Worm (Caenorhabditis elegans) whole organism, late embryonic: ENCODE measurements around the gene W04G3.12.

ENCODE experiments used
- C08G9.2 ChIP-seq: sonication (generic microtip); optimal IDR thresholded peaks from 2 replicates; lab custom pipeline; 2016; ENCODE audit warnings: mild to moderate bottlenecking, missing genetic modification characterization, moderate library complexity, missing compliant biosample characterization
- C38D4.7 ChIP-seq: fragments of 200-800 bp; sonication (Bioruptor generic); optimal IDR thresholded peaks from 2 replicates; lab custom pipeline; 2018; ENCODE audit warnings: mild to moderate bottlenecking, missing genetic modification characterization, moderate library complexity, missing compliant biosample characterization
- F13H6.1 ChIP-seq: sonication (generic microtip); optimal IDR thresholded peaks from 2 replicates; lab custom pipeline; 2016; ENCODE audit warnings: missing genetic modification characterization, missing compliant biosample characterization
- K02D7.2 ChIP-seq: sonication (generic microtip); optimal IDR thresholded peaks from 2 replicates; lab custom pipeline; 2017; ENCODE audit warnings: mild to moderate bottlenecking, missing genetic modification characterization, missing compliant biosample characterization
- K09A11.1 ChIP-seq: sonication (generic microtip); optimal IDR thresholded peaks from 2 replicates; lab custom pipeline; 2017; ENCODE audit warnings: antibody characterized with exemption, mild to moderate bottlenecking, missing genetic modification characterization, missing compliant biosample characterization; ENCODE audit not compliant: insufficient read depth
- T23F11.4 ChIP-seq: fragments of 200-800 bp; sonication (Bioruptor generic); optimal IDR thresholded peaks from 2 replicates; lab custom pipeline; 2018; ENCODE audit warnings: mild to moderate bottlenecking, missing genetic modification characterization, missing compliant biosample characterization
- Y22D7AL.16 ChIP-seq: sonication (generic microtip); optimal IDR thresholded peaks from 2 replicates; lab custom pipeline; 2016; ENCODE audit warnings: missing genetic modification characterization, missing compliant biosample characterization
- ama-1 ChIP-seq: fragments of 150-350 bp; optimal IDR thresholded peaks from 2 replicates; lab custom pipeline; 2014
- ceh-19 ChIP-seq: fragments of 200-800 bp; sonication (Bioruptor generic); optimal IDR thresholded peaks from 2 replicates; lab custom pipeline; 2018; ENCODE audit warnings: mild to moderate bottlenecking, missing genetic modification characterization, missing compliant biosample characterization
- ceh-2 ChIP-seq: sonication (generic microtip); optimal IDR thresholded peaks from 2 replicates; lab custom pipeline; 2016; ENCODE audit warnings: missing genotype, missing genetic modification characterization, missing compliant biosample characterization
- ceh-22 ChIP-seq: sonication (generic microtip); optimal IDR thresholded peaks from 2 replicates; lab custom pipeline; 2017; ENCODE audit warnings: missing biosample characterization, missing genetic modification characterization
- ceh-24 ChIP-seq: sonication (generic microtip); optimal IDR thresholded peaks from 2 replicates; lab custom pipeline; 2016; ENCODE audit warnings: mild to moderate bottlenecking, missing genetic modification characterization, missing compliant biosample characterization
- ceh-34 ChIP-seq: sonication (generic microtip); optimal IDR thresholded peaks from 2 replicates; lab custom pipeline; 2016; ENCODE audit warnings: mild to moderate bottlenecking, missing genetic modification characterization, missing compliant biosample characterization
- ceh-6 ChIP-seq: fragments of 200-800 bp; sonication (Bioruptor generic); optimal IDR thresholded peaks from 2 replicates; lab custom pipeline; 2018; ENCODE audit warnings: mild to moderate bottlenecking, missing genetic modification characterization, missing compliant biosample characterization
- ceh-9 ChIP-seq: sonication (generic microtip); optimal IDR thresholded peaks from 2 replicates; lab custom pipeline; 2016; ENCODE audit warnings: mild to moderate bottlenecking, missing genetic modification characterization, inconsistent platforms, missing compliant biosample characterization
- dmd-4 ChIP-seq: sonication (generic microtip); optimal IDR thresholded peaks from 2 replicates; lab custom pipeline; 2016; ENCODE audit warnings: borderline replicate concordance, missing genetic modification characterization, missing compliant biosample characterization
- dve-1 ChIP-seq: sonication (generic microtip); optimal IDR thresholded peaks from 2 replicates; lab custom pipeline; 2017; ENCODE audit warnings: antibody characterized with exemption, mild to moderate bottlenecking, missing genetic modification characterization, missing compliant biosample characterization
- elt-2 ChIP-seq: sonication (generic microtip); optimal IDR thresholded peaks from 2 replicates; lab custom pipeline; 2016; ENCODE audit warnings: missing genetic modification reagents, missing genetic modification characterization, missing compliant biosample characterization
- ets-4 ChIP-seq: sonication (generic microtip); optimal IDR thresholded peaks from 2 replicates; lab custom pipeline; 2016; ENCODE audit warnings: missing genetic modification characterization, missing compliant biosample characterization
- eyg-1 ChIP-seq: sonication (generic microtip); optimal IDR thresholded peaks from 2 replicates; lab custom pipeline; 2016; ENCODE audit warnings: missing genotype, missing genetic modification characterization, missing compliant biosample characterization
- fax-1 ChIP-seq: sonication (generic microtip); optimal IDR thresholded peaks from 2 replicates; lab custom pipeline; 2016; ENCODE audit warnings: missing genotype, missing genetic modification characterization, missing compliant biosample characterization
- hlh-15 ChIP-seq: sonication (generic microtip); optimal IDR thresholded peaks from 2 replicates; lab custom pipeline; 2016; ENCODE audit warnings: missing genetic modification characterization, missing compliant biosample characterization
- hlh-30 ChIP-seq: sonication (generic microtip); optimal IDR thresholded peaks from 2 replicates; lab custom pipeline; 2017; ENCODE audit warnings: antibody characterized with exemption, missing genetic modification characterization, missing compliant biosample characterization; ENCODE audit not compliant: insufficient read depth
- hlh-6 ChIP-seq: sonication (generic microtip); optimal IDR thresholded peaks from 2 replicates; lab custom pipeline; 2016; ENCODE audit warnings: missing genotype, missing genetic modification characterization, missing compliant biosample characterization
- hlh-8 ChIP-seq: sonication (generic microtip); optimal IDR thresholded peaks from 2 replicates; lab custom pipeline; 2016; ENCODE audit warnings: missing genotype, missing genetic modification characterization, missing compliant biosample characterization
- lim-6 ChIP-seq: sonication (generic microtip); optimal IDR thresholded peaks from 2 replicates; lab custom pipeline; 2016; ENCODE audit warnings: missing genetic modification characterization, missing compliant biosample characterization
- lin-11 ChIP-seq: fragments of 200-800 bp; sonication (Bioruptor generic); optimal IDR thresholded peaks from 2 replicates; lab custom pipeline; 2018; ENCODE audit warnings: mild to moderate bottlenecking, missing genetic modification characterization, missing compliant biosample characterization
- madf-2 ChIP-seq: sonication (generic microtip); optimal IDR thresholded peaks from 2 replicates; lab custom pipeline; 2017; ENCODE audit warnings: missing genetic modification characterization, missing compliant biosample characterization
- nfya-1 ChIP-seq: sonication (generic microtip); optimal IDR thresholded peaks from 2 replicates; lab custom pipeline; 2017; ENCODE audit warnings: missing genetic modification characterization, mild to moderate bottlenecking, missing compliant biosample characterization, antibody characterized with exemption, moderate library complexity
- npax-4 ChIP-seq: sonication (generic microtip); optimal IDR thresholded peaks from 2 replicates; lab custom pipeline; 2016; ENCODE audit warnings: missing genetic modification characterization, missing compliant biosample characterization
- odd-2 ChIP-seq: sonication (generic microtip); optimal IDR thresholded peaks from 2 replicates; lab custom pipeline; 2017; ENCODE audit warnings: antibody characterized with exemption, mild to moderate bottlenecking, missing genetic modification characterization, missing compliant biosample characterization
- pag-3 ChIP-seq: sonication (generic microtip); optimal IDR thresholded peaks from 2 replicates; lab custom pipeline; 2016; ENCODE audit warnings: missing compliant biosample characterization, missing genetic modification characterization, borderline replicate concordance
- pat-9 ChIP-seq: fragments of 200-800 bp; sonication (Bioruptor generic); optimal IDR thresholded peaks from 2 replicates; lab custom pipeline; 2018; ENCODE audit warnings: mild to moderate bottlenecking, missing genetic modification characterization, moderate library complexity, missing compliant biosample characterization
- pqm-1 ChIP-seq: sonication (generic microtip); optimal IDR thresholded peaks from 2 replicates; lab custom pipeline; 2016; ENCODE audit warnings: missing genetic modification characterization, missing compliant biosample characterization
- pros-1 ChIP-seq: fragments of 150-350 bp; optimal IDR thresholded peaks from 2 replicates; lab custom pipeline; 2014; ENCODE audit warnings: missing biosample characterization, missing genetic modification reagents, missing genetic modification characterization
- ref-2 ChIP-seq: sonication (generic microtip); optimal IDR thresholded peaks from 2 replicates; lab custom pipeline; 2016; ENCODE audit warnings: missing genetic modification characterization, missing compliant biosample characterization
- rnt-1 ChIP-seq: sonication (generic microtip); optimal IDR thresholded peaks from 2 replicates; lab custom pipeline; 2016; ENCODE audit warnings: missing genetic modification characterization, missing compliant biosample characterization
- sdc-2 ChIP-seq: sonication (generic microtip); optimal IDR thresholded peaks from 2 replicates; lab custom pipeline; 2016; ENCODE audit warnings: missing genotype, missing genetic modification characterization, missing compliant biosample characterization
- sox-2 ChIP-seq: fragments of 200-800 bp; sonication (Bioruptor generic); IDR thresholded peaks from 2 replicates; pipeline ENCODE4 v1.3.6; 2022; ENCODE audit warnings: missing genetic modification reagents, missing genetic modification characterization, missing compliant biosample characterization
- sox-4 ChIP-seq: sonication (generic microtip); optimal IDR thresholded peaks from 2 replicates; lab custom pipeline; 2017; ENCODE audit warnings: mild to moderate bottlenecking, missing genetic modification characterization, inconsistent platforms, missing compliant biosample characterization
- syd-9 ChIP-seq: sonication (generic microtip); optimal IDR thresholded peaks from 2 replicates; lab custom pipeline; 2016; ENCODE audit warnings: mild to moderate bottlenecking, missing genetic modification characterization, moderate library complexity, missing compliant biosample characterization
- tbx-2 ChIP-seq: sonication (generic microtip); optimal IDR thresholded peaks from 2 replicates; lab custom pipeline; 2016; ENCODE audit warnings: missing genetic modification characterization, missing compliant biosample characterization
- tbx-7 ChIP-seq: sonication (generic microtip); optimal IDR thresholded peaks from 2 replicates; lab custom pipeline; 2016; ENCODE audit warnings: missing genotype, missing genetic modification characterization, missing compliant biosample characterization
- ttx-3 ChIP-seq: sonication (generic microtip); optimal IDR thresholded peaks from 2 replicates; lab custom pipeline; 2016; ENCODE audit warnings: missing genetic modification reagents, missing genetic modification characterization, missing compliant biosample characterization
- unc-42 ChIP-seq: sonication (generic microtip); optimal IDR thresholded peaks from 2 replicates; lab custom pipeline; 2016; ENCODE audit warnings: missing genotype, missing genetic modification characterization, missing compliant biosample characterization
- unc-55 ChIP-seq: sonication (generic microtip); optimal IDR thresholded peaks from 2 replicates; lab custom pipeline; 2017; ENCODE audit warnings: missing biosample characterization, missing genetic modification reagents, missing genetic modification characterization
- unc-86 ChIP-seq: sonication (generic microtip); optimal IDR thresholded peaks from 2 replicates; lab custom pipeline; 2016; ENCODE audit warnings: missing genetic modification characterization, missing compliant biosample characterization
- zip-5 ChIP-seq: sonication (generic microtip); optimal IDR thresholded peaks from 2 replicates; lab custom pipeline; 2016; ENCODE audit warnings: missing genetic modification characterization, missing compliant biosample characterization
- ztf-16 ChIP-seq: sonication (generic microtip); optimal IDR thresholded peaks from 2 replicates; lab custom pipeline; 2017; ENCODE audit warnings: missing genetic modification characterization, missing compliant biosample characterization

W04G3.12 gene

ce11 chrX:11095480-11095879 is 18.9 kb upstream of the W04G3.12 start (continued):
- peak; percentile 34 for TF ChIP-seq K09A11.1 (tag; lab: Kevin White, UChicago)
- TF ChIP-seq F13H6.1: peak; percentile 59
- peak; percentile 63 for TF ChIP-seq sox-2 (GFP tag; lab: Robert Waterston, UW)
- TF ChIP-seq ttx-3 (tag; lab: Kevin White, UChicago): peak; percentile 73
- TF ChIP-seq fax-1 (tag; lab: Kevin White, UChicago): peak; percentile 56
- peak; percentile 53 for TF ChIP-seq lin-11 (tag; lab: Kevin White, UChicago)
- TF ChIP-seq C08G9.2 (tag; lab: Kevin White, UChicago): peak; percentile 64
- TF ChIP-seq ztf-16 (tag; lab: Kevin White, UChicago): peak; percentile 66
- no peak for TF ChIP-seq ceh-9 (tag; lab: Kevin White, UChicago)
- no peak for TF ChIP-seq odd-2 (tag; lab: Kevin White, UChicago)
- TF ChIP-seq ama-1 (lab: Kevin White, UChicago): no peak
- TF ChIP-seq npax-4 (tag; lab: Kevin White, UChicago): peak; percentile 26
- TF ChIP-seq unc-42 (tag; lab: Kevin White, UChicago): peak; percentile 68
- no peak for TF ChIP-seq hlh-15 (tag; lab: Kevin White, UChicago)
- peak; percentile 87 for TF ChIP-seq hlh-6
- TF ChIP-seq zip-5 (tag; lab: Kevin White, UChicago): no peak
- peak; percentile 62 for TF ChIP-seq lim-6
- TF ChIP-seq pag-3: no peak
- peak; percentile 71 for TF ChIP-seq madf-2 (tag; lab: Kevin White, UChicago)
- peak; percentile 22 for TF ChIP-seq ets-4 (tag; lab: Kevin White, UChicago)
- TF ChIP-seq dve-1 (tag; lab: Kevin White, UChicago): peak; percentile 65
- no peak for TF ChIP-seq pros-1 (tag; lab: Kevin White, UChicago)
- TF ChIP-seq dmd-4 (tag; lab: Kevin White, UChicago): peak; percentile 61
- TF ChIP-seq ceh-19 (GFP tag; lab: Kevin White, UChicago): peak; percentile 41
- peak; percentile 47 for TF ChIP-seq pqm-1
- peak; percentile 97 for TF ChIP-seq sdc-2 (tag; lab: Kevin White, UChicago)
- peak; percentile 68 for TF ChIP-seq ceh-2 (tag; lab: Kevin White, UChicago)
- peak; percentile 71 for TF ChIP-seq pat-9 (tag; lab: Kevin White, UChicago)
- TF ChIP-seq, all 69 proteins: peak for 54

DNA sequence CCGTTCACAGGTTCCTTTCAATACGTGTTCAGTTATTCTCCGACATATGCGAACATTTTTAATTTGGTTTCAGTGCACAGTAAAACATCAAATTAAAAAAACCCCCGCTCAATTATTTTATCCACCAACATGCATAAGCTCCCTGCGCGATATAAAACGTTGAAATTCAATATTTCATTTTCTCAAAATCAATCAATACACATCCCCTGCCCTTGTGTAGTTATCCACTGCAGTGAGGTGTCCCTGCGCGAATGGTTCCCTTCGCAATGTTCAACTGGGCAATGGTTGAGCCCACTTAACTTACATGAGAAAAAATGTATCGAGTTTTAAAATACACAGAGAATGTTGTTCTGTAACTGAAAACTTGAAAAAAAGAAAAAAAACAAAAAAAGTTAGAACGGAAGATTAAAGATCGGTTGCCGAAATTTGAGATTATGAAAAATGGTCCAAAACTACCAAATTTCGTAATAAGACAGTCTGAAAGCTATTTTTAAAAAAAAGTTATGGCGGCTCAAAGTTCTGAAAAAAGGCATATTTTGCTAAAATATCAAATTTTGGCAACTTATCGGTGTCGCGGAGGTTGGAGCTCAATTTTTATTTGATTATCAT is 17.5 kb upstream of the W04G3.12 start:
- TF ChIP-seq C08G9.2 (tag; lab: Kevin White, UChicago) (peak; percentile 87), K02D7.2 (tag; lab: Kevin White, UChicago) (peak; percentile 63), hlh-6 (peak; percentile 87), nfya-1 (peak; percentile 99), Y22D7AL.16 (tag; lab: Kevin White, UChicago) (peak; percentile 67), unc-55 (GFP tag; lab: Kevin White, UChicago) (peak; percentile 96), tbx-7 (tag; lab: Kevin White, UChicago) (peak; percentile 78), pag-3 (peak; percentile 39), sox-2 (GFP tag; lab: Robert Waterston, UW) (peak; percentile 61), ceh-2 (tag; lab: Kevin White, UChicago) (peak; percentile 81), sox-4 (tag; lab: Kevin White, UChicago) (peak; percentile 46), pqm-1 (peak; percentile 97), ceh-6 (GFP tag; lab: Kevin White, UChicago) (peak; percentile 66), sdc-2 (tag; lab: Kevin White, UChicago) (peak; percentile 100), T23F11.4 (GFP tag; lab: Kevin White, UChicago) (peak; percentile 43), unc-86 (tag; lab: Kevin White, UChicago) (peak; percentile 95), hlh-8 (tag; lab: Kevin White, UChicago) (peak; percentile 48), tbx-2 (tag; lab: Kevin White, UChicago) (peak; percentile 97), eyg-1 (tag; lab: Kevin White, UChicago) (peak; percentile 35), ref-2 (peak; percentile 98), elt-2 (tag; lab: Kevin White, UChicago) (peak; percentile 85), hlh-30 (tag; lab: Kevin White, UChicago) (peak; percentile 57), ceh-34 (tag; lab: Kevin White, UChicago) (peak; percentile 99), npax-4 (tag; lab: Kevin White, UChicago) (peak; percentile 15), C38D4.7 (peak; percentile 19), F13H6.1 (peak; percentile 88), ceh-24 (no peak), rnt-1 (tag; lab: Kevin White, UChicago) (peak; percentile 99), syd-9 (peak; percentile 94), ceh-22 (peak; percentile 94)
